Worm (Caenorhabditis elegans) whole organism, young adult: ENCODE results near the gene K06H7.7.

ENCODE experiments used
- B0261.1 ChIP-seq: sonication (generic microtip); optimal IDR thresholded peaks from 2 replicates; lab custom pipeline; 2016; ENCODE audit warnings: mild to moderate bottlenecking, missing genetic modification characterization, moderate library complexity, missing compliant biosample characterization
- Y53F4B.3 ChIP-seq: fragments of 200-800 bp; sonication (Bioruptor generic); IDR thresholded peaks from 2 replicates; pipeline ENCODE4 v1.3.6; 2022; ENCODE audit warnings: missing genetic modification reagents, missing genetic modification characterization, missing compliant biosample characterization
- ZK185.1 ChIP-seq: sonication (generic microtip); optimal IDR thresholded peaks from 2 replicates; lab custom pipeline; 2016; ENCODE audit warnings: mild to moderate bottlenecking, missing genetic modification characterization, missing compliant biosample characterization; ENCODE audit not compliant: poor library complexity, severe bottlenecking
- ceh-27 ChIP-seq: fragments of 200-800 bp; sonication (Bioruptor generic); optimal IDR thresholded peaks from 2 replicates; lab custom pipeline; 2018; ENCODE audit warnings: mild to moderate bottlenecking, missing genetic modification characterization, moderate library complexity, missing compliant biosample characterization
- ceh-40 ChIP-seq: fragments of 200-800 bp; sonication (Bioruptor generic); IDR thresholded peaks from 2 replicates; pipeline ENCODE4 v1.3.6; 2022; ENCODE audit warnings: missing genetic modification characterization, missing compliant biosample characterization
- lin-40 ChIP-seq: sonication (generic microtip); optimal IDR thresholded peaks from 2 replicates; lab custom pipeline; 2016; ENCODE audit warnings: missing genetic modification characterization, mild to moderate bottlenecking, missing compliant biosample characterization, missing genotype, missing genetic modification reagents
- mcd-1 ChIP-seq: fragments of 200-800 bp; sonication (Bioruptor generic); IDR thresholded peaks from 2 replicates; pipeline ENCODE4 v1.3.6; 2022; ENCODE audit warnings: missing genetic modification reagents, missing genetic modification characterization, missing compliant biosample characterization
- rec-8 ChIP-seq, 2 experiments: sonication (generic microtip); optimal IDR thresholded peaks; 2 replicates each; lab custom pipeline; 2016; ENCODE audit warnings: mild to moderate bottlenecking in 2 of 2, missing genetic modification characterization in 2 of 2, missing genetic modification reagents in 2 of 2, missing genotype in 2 of 2, missing biosample characterization in 1 of 2, missing compliant biosample characterization in 1 of 2, moderate library complexity in 1 of 2
- sptf-2 ChIP-seq: fragments of 200-800 bp; sonication (Bioruptor generic); optimal IDR thresholded peaks from 2 replicates; lab custom pipeline; 2018; ENCODE audit warnings: mild to moderate bottlenecking, missing genetic modification characterization, missing compliant biosample characterization
- unc-62 ChIP-seq: fragments of 150-350 bp; optimal IDR thresholded peaks from 2 replicates; lab custom pipeline; 2014; ENCODE audit warnings: missing biosample characterization, missing genetic modification reagents, missing genetic modification characterization

- TF ChIP-seq unc-62 = no peak
- peak; percentile 70 for TF ChIP-seq ZK185.1 (tag; lab: Kevin White, UChicago)
- peak; percentile 34 for TF ChIP-seq lin-40 (tag; lab: Kevin White, UChicago)
- no peak for TF ChIP-seq sptf-2 (GFP tag; lab: Kevin White, UChicago)
- TF ChIP-seq rec-8 (tag; optimal IDR thresholded peaks at IDR 0.05; lab: Kevin White, UChicago) = no peak
- TF ChIP-seq ceh-40 (GFP tag; lab: Robert Waterston, UW) = no peak
- no peak for TF ChIP-seq Y53F4B.3 (GFP tag; lab: Robert Waterston, UW)
- TF ChIP-seq B0261.1 (tag; lab: Kevin White, UChicago) = peak; percentile 81
- peak; percentile 39; the same call in 1 of the 2 replicates for TF ChIP-seq mcd-1
- TF ChIP-seq ceh-27 = peak; percentile 59
Observed at ce11 chrIII:8106476-8106875, 21.2 kb upstream of the K06H7.7 start.
